Worm (Caenorhabditis elegans): ENCODE results near the gene F02E8.4.
A peak's percentile ranks its signal among the peaks of the same experiment; 100 is the strongest.

ce11 chrX:4504108-4504668, 50.3 kb downstream of the F02E8.4 start, which contains the start of gene dgk-2:
- no peak for TF ChIP-seq tbx-11 (GFP tag; IDR thresholded peaks at IDR 0.05)
- TF ChIP-seq ama-1 (optimal IDR thresholded peaks at IDR 0.05) = no peak
- no peak for TF ChIP-seq B0310.2 (tag; optimal IDR thresholded peaks at IDR 0.05)
- TF ChIP-seq hnd-1 (tag; optimal IDR thresholded peaks at IDR 0.05) = no peak
- no peak for TF ChIP-seq tra-4 (tag; optimal IDR thresholded peaks at IDR 0.05)
- peak; percentile 49 for TF ChIP-seq F13C5.2 (tag; optimal IDR thresholded peaks at IDR 0.05)
- TF ChIP-seq flt-1 (GFP tag; IDR thresholded peaks at IDR 0.05) = no peak
- TF ChIP-seq ceh-36 (tag; optimal IDR thresholded peaks at IDR 0.05) = no peak
- peak; percentile 51; the same call in 1 of the 2 replicates for TF ChIP-seq sea-1 (GFP tag; conservative IDR thresholded peaks at IDR 0.05)
- peak; percentile 25 for TF ChIP-seq hmg-4 (GFP tag; optimal IDR thresholded peaks at IDR 0.05)

Data from whole organism, early embryonic.